Worm (Caenorhabditis elegans): ENCODE data around the gene srsx-17.

Gene srsx-17

DNA sequence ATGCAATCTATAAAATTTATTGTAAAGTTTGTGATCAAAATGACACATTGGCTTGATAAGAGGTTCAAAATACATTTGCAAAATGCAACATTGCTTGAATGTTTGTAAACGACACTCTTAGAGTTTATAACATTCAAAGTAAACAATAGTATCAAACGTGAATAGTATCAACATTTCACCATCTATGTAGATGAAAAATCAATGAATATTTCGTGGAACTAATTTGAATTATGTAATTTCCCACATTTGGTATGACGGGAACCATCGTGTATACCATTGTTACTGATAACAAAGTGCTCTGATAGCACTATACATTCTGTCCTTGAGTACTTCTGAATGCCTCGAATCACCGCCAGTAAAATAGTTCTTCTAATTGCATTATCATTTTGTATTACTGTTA, 3.1 kb downstream of the srsx-17 start, which contains the start of gene galt-1:
Gene galt-1 (plus strand): TSS at position 318 of the 400 bp plus-strand sequence.
- TF ChIP-seq lsy-2 (tag; optimal IDR thresholded peaks at IDR 0.05) = no peak
- TF ChIP-seq cnd-1 (tag; optimal IDR thresholded peaks at IDR 0.05) = no peak
- TF ChIP-seq sptf-1 (tag; optimal IDR thresholded peaks at IDR 0.05) = no peak
- no peak for TF ChIP-seq bed-3 (GFP tag; optimal IDR thresholded peaks at IDR 0.05)
- TF ChIP-seq ceh-43 (GFP tag; optimal IDR thresholded peaks at IDR 0.05) = no peak
- no peak for TF ChIP-seq zip-8 (tag; optimal IDR thresholded peaks at IDR 0.05)
- TF ChIP-seq hlh-1 (tag; optimal IDR thresholded peaks at IDR 0.05) = no peak
- no peak for TF ChIP-seq ham-2 (GFP tag; optimal IDR thresholded peaks at IDR 0.05)
- no peak for TF ChIP-seq pha-4 (tag; optimal IDR thresholded peaks at IDR 0.05)
- TF ChIP-seq mep-1 (tag; optimal IDR thresholded peaks at IDR 0.05) = no peak
- TF ChIP-seq sem-2 (GFP tag; optimal IDR thresholded peaks at IDR 0.05) = no peak
- no peak for TF ChIP-seq ceh-83 (GFP tag; optimal IDR thresholded peaks at IDR 0.05)

DNA sequence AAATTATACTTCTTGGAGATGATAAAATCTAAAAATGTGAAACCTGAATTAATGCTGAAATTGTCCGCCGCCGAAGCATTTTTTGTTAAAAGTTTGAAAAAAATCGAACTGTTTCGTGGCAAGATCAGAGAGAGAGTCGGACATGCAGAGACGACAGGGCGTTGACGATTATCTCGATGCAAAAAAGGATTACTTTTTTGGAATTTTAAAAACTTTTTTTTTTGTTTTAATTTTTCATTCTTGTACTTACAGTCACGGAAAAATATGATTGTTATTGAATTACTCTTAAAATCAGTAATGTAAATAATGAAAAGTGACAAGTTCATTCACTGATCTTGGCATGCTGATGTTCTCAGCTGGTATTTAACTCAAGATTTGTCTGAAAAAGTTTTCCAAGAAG, 9.2 kb downstream of the srsx-17 start, which contains the start of the genes M03F8.5 and M03F8.7:
Gene M03F8.5 (minus strand): TSS at position 101 of the 400 bp plus-strand sequence.
Gene M03F8.7 (plus strand): TSS at position 249 of the 400 bp plus-strand sequence.
- TF ChIP-seq lsy-2 (tag; optimal IDR thresholded peaks at IDR 0.05) = no peak
- no peak for TF ChIP-seq sem-2 (GFP tag; optimal IDR thresholded peaks at IDR 0.05)
- TF ChIP-seq unc-120 (tag; optimal IDR thresholded peaks at IDR 0.05; ENCODE audit: poor library complexity, severe bottlenecking) = no peak
- no peak for TF ChIP-seq lin-13 (tag; optimal IDR thresholded peaks at IDR 0.05)
- no peak for TF ChIP-seq nhr-76 (tag; optimal IDR thresholded peaks at IDR 0.05)
- no peak for TF ChIP-seq ham-2 (GFP tag; optimal IDR thresholded peaks at IDR 0.05)

DNA sequence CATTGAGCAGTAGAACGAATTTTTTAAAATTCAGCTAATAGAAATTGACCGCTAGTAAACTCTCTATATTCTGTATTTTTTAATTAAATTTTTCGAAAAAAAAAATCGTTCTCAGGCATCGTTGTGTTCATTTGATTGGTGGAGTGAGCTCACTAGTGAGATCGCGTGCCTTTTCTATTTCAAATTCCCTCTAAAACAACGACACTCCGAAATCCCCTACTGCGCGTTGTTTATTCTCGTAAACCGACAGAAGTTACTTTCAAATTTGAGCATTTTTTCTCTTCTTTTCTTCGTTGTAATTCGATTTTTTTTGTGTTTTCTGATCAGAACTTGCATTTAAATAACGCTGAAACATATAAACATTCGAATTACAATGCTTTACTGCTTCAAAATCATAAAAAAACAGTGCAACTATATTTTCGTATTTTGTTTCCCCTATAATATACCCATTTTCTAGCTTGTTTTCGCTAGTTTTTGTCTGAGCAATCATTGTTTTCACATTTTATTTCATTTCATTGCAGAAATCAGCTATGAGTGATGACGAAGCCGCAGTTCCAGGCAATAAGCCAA, 12.1 kb downstream of the srsx-17 start, which contains the start of gene syf-3:
Gene syf-3 (plus strand): TSS at position 520 of the 570 bp plus-strand sequence.
- no peak for TF ChIP-seq ham-2 (GFP tag; optimal IDR thresholded peaks at IDR 0.05)
- TF ChIP-seq blmp-1 (tag; optimal IDR thresholded peaks at IDR 0.05) = peak; percentile 6
- TF ChIP-seq pha-4 (tag; optimal IDR thresholded peaks at IDR 0.05) = peak; percentile 15
- no peak for TF ChIP-seq unc-120 (tag; optimal IDR thresholded peaks at IDR 0.05; ENCODE audit: poor library complexity, severe bottlenecking)
- TF ChIP-seq snpc-4 (tag; optimal IDR thresholded peaks at IDR 0.05) = no peak
- TF ChIP-seq elt-3 (tag; optimal IDR thresholded peaks at IDR 0.05) = no peak
- TF ChIP-seq ceh-39 (tag; optimal IDR thresholded peaks at IDR 0.05) = no peak
- TF ChIP-seq lsy-2 (tag; optimal IDR thresholded peaks at IDR 0.05) = peak; percentile 33
- TF ChIP-seq ces-1 (GFP tag; optimal IDR thresholded peaks at IDR 0.05) = peak; percentile 41

DNA sequence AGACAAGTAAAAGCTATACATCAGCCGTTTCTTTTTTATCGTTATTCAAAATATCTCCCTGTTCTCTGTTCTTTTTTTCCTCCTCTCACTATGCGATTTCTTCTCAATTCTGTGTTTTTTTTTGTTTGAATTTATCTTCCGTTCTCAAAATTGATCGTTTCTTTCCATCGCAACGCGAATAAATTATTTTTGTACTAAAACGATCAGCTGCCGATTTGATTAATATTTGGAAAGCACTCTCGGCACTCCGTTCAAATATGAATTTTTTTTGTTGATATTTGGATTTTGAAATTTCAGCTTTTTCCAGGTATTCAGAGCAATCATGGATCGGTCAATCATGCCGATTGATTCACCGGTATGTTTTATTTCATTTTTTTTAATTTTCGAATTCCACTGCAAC, 15.7 kb downstream of the srsx-17 start, which contains the start of gene pst-1:
Gene pst-1 (plus strand): TSS at position 301 of the 400 bp plus-strand sequence.
- TF ChIP-seq ces-1 (GFP tag; optimal IDR thresholded peaks at IDR 0.05) (no peak), hlh-1 (tag; optimal IDR thresholded peaks at IDR 0.05) (no peak), elt-3 (tag; optimal IDR thresholded peaks at IDR 0.05) (no peak), snpc-4 (tag; optimal IDR thresholded peaks at IDR 0.05) (no peak)

DNA sequence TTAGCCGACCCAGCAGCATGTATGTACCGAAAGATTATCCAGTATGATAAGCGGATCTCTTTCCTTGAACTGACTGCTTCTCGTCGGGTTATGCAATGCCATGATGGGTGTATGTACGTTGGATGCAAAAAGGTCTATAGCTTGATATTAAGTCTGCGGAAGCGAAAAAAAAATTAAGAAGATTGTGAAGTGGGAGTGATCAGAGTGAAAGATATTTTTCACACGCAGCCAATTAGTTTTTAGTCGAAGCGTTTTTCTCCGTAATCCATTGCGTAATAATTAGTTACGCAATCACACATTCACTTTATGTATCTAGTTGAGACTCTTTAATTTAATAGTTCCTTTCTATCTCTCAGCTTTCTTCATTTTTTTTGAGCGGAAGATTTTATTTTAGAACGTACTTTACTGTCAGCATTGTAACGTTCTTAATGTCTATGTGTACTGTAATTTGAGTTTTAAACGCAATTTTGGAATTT, 22.3 kb downstream of the srsx-17 start:
- TF ChIP-seq nhr-12 (tag; optimal IDR thresholded peaks at IDR 0.05) (no peak), elt-1 (tag; optimal IDR thresholded peaks at IDR 0.05; ENCODE audit: borderline replicate concordance, insufficient read depth) (peak; percentile 43), elt-3 (tag; optimal IDR thresholded peaks at IDR 0.05) (no peak), sptf-1 (tag; optimal IDR thresholded peaks at IDR 0.05) (no peak), zip-8 (tag; optimal IDR thresholded peaks at IDR 0.05) (peak; percentile 99), snpc-4 (tag; optimal IDR thresholded peaks at IDR 0.05) (no peak)

DNA sequence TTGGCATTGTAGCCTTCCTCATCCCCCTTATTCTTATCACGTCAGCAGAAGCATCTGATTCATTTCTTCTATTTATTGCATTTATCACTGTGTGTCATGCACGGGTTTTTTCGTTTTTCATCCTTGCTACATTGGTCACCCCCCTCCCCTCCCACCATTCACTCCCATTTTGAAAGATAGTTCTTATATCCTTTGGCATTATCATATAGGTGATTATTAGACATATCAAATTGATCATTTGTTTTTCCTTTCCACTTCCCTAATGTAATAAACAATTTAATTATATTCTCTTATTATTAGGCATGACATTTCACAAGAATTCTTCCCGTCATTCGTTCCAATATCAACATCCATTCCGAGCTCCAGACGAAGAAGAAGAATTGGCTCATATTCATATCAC, 23.7 kb downstream of the srsx-17 start, which contains the start of gene M03F8.1:
Gene M03F8.1 (plus strand): TSS at position 301 of the 400 bp plus-strand sequence.
- TF ChIP-seq unc-62 (GFP tag; optimal IDR thresholded peaks at IDR 0.05) (no peak), pha-4 (tag; optimal IDR thresholded peaks at IDR 0.05) (no peak), drap-1 (GFP tag; optimal IDR thresholded peaks at IDR 0.05) (no peak), sptf-1 (tag; optimal IDR thresholded peaks at IDR 0.05) (no peak), cnd-1 (tag; optimal IDR thresholded peaks at IDR 0.05) (no peak), nhr-76 (tag; optimal IDR thresholded peaks at IDR 0.05) (no peak), ceh-83 (GFP tag; optimal IDR thresholded peaks at IDR 0.05) (no peak), nhr-2 (tag; optimal IDR thresholded peaks at IDR 0.05) (no peak), zip-8 (tag; optimal IDR thresholded peaks at IDR 0.05) (no peak), ham-2 (GFP tag; optimal IDR thresholded peaks at IDR 0.05) (no peak), nhr-28 (tag; optimal IDR thresholded peaks at IDR 0.05) (no peak), ceh-43 (GFP tag; optimal IDR thresholded peaks at IDR 0.05) (no peak), nhr-12 (tag; optimal IDR thresholded peaks at IDR 0.05) (no peak), flh-1 (GFP tag; optimal IDR thresholded peaks at IDR 0.05) (no peak), elt-3 (tag; optimal IDR thresholded peaks at IDR 0.05) (no peak)
